Fruit fly (Drosophila melanogaster): Measurements from ENCODE around the gene Muc68E.

Gene Muc68E

DNA sequence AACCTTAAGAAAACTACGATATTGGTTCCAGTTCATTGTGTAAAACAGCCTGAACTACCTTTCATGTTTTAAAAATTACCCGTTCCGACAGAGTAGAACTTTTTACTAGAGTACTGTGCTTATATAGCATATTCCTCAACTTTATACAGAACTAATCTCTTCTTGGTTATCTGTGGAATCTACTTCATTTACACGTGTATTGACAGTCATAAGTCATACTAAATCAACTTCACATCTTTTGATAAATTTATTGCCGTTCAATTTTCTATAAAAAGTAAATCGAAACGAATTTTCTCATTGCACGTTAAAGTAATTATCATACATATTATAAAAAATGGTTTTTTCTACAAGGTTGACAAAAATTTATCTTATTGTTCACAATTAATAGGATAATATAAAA, 911 bp upstream of the Muc68E start, which contains the start of gene CG42397:
Gene CG42397 (minus strand): TSS at position 101 of the 400 bp plus-strand sequence.
- TF ChIP-seq foxo (GFP tag; optimal IDR thresholded peaks at IDR 0.05) = no peak

DNA sequence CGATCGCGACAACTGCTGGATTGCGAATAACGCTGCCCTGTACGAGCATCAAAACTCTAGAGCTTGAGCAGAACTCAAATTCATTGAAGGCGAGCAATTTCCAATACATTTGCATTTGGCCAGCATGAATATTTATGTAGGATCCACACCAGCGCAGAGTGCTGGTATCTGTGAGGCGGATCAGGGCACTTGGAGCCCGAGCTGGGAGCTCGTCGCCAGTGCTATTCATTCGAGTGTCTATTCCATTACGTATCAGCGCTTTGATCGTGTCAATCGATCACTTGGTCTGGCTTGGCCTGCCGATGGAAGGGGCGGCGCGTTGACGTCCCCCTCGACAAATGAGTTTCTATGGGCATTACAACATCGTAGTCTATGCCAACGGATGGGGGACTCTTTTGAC, 6.7 kb downstream of the Muc68E start, which contains the start of gene prc:
Gene prc (minus strand): TSS at position 28 of the 400 bp plus-strand sequence.
- TF ChIP-seq brk (GFP tag; optimal IDR thresholded peaks at IDR 0.05) (no peak), Hr78 (GFP tag; optimal IDR thresholded peaks at IDR 0.05) (no peak), jim (GFP tag; optimal IDR thresholded peaks at IDR 0.05) (no peak), Dfd (GFP tag; optimal IDR thresholded peaks at IDR 0.05) (no peak), sage (GFP tag; optimal IDR thresholded peaks at IDR 0.05) (no peak), Mio (GFP tag; optimal IDR thresholded peaks at IDR 0.05) (no peak), Hr83 (GFP tag; optimal IDR thresholded peaks at IDR 0.05; ENCODE audit: poor library complexity, severe bottlenecking) (no peak), GATAd (GFP tag; optimal IDR thresholded peaks at IDR 0.05) (no peak), CrebA (GFP tag; optimal IDR thresholded peaks at IDR 0.05; ENCODE audit: borderline replicate concordance) (no peak), br (GFP tag; optimal IDR thresholded peaks at IDR 0.05) (no peak), woc (GFP tag; optimal IDR thresholded peaks at IDR 0.05) (no peak), ey (GFP tag; optimal IDR thresholded peaks at IDR 0.05) (no peak), Hnf4 (GFP tag; optimal IDR thresholded peaks at IDR 0.05) (no peak), psq (GFP tag; optimal IDR thresholded peaks at IDR 0.05) (no peak), HLH106 (tag; optimal IDR thresholded peaks at IDR 0.05) (no peak), fru (GFP tag; optimal IDR thresholded peaks at IDR 0.05) (no peak), sv (GFP tag; optimal IDR thresholded peaks at IDR 0.05) (no peak), Rel (GFP tag; optimal IDR thresholded peaks at IDR 0.05) (no peak), Rel (tag; optimal IDR thresholded peaks at IDR 0.05) (no peak)

DNA sequence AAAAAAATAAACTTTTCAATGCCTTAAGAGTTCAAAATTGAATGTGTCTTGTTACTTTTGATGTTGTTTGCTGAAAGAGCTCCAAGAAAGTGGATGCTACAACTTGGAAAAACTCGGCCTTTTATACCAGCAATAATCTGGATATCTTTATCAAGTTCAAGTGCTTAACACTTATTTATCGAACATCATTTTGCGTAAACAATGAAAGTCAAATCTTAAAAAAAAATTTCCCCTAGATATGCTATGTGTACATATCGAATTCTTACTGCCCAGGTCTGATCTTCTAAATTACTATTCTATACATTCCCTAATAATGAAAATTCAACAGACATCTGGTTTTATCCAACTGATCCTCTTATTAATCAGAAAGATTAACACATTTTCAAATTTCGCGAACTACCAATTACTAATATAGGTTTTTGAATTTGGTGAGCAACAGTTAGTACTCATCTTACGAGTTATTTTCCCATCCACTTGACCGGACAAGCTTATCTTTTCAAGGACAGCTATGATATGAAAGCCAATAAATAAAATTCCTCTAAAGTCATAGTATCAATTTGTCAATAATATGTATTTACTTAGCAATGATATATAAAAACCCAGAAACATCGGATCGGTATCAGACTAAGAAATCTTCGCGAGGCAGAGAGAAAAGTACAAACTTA, 15.0 kb downstream of the Muc68E start, which contains the start of the genes CG11570 and CG43294:
Gene CG11570 (minus strand): TSS at position 101 of the 665 bp plus-strand sequence.
Gene CG43294 (plus strand): TSS at position 615 of the 665 bp plus-strand sequence.
- TF ChIP-seq brk (GFP tag; optimal IDR thresholded peaks at IDR 0.05) (no peak), lola (GFP tag; optimal IDR thresholded peaks at IDR 0.05) (no peak)

DNA sequence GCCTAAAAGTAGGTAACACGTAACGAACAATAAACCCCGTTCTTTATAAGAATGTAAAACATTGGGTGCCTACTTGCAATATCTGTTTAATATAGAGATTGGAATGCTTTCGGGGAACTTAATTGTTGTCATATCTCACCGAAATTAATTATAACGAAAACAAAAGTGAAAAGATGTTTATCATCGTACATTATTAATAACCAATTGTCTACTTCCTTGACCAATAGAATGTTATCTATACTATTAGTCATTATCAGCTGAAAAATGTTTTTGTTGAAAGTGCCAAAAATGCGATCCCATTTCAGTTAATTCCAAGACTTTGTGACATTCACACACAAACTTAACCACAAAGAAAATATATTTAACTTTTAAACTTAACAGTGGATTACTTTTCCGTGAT, 19.0 kb downstream of the Muc68E start, which contains the start of gene CG7248:
Gene CG7248 (plus strand): TSS at position 301 of the 400 bp plus-strand sequence.
- no peak for TF ChIP-seq Rel (GFP tag; optimal IDR thresholded peaks at IDR 0.05)
- TF ChIP-seq Rel (tag; optimal IDR thresholded peaks at IDR 0.05) = no peak
- no peak for TF ChIP-seq jim (GFP tag; optimal IDR thresholded peaks at IDR 0.05)
- TF ChIP-seq lola (GFP tag; optimal IDR thresholded peaks at IDR 0.05) = no peak
- TF ChIP-seq CrebA (GFP tag; optimal IDR thresholded peaks at IDR 0.05; ENCODE audit: borderline replicate concordance) = no peak
- no peak for TF ChIP-seq sage (GFP tag; optimal IDR thresholded peaks at IDR 0.05)
- no peak for TF ChIP-seq ey (GFP tag; optimal IDR thresholded peaks at IDR 0.05)
- TF ChIP-seq usp (GFP tag; optimal IDR thresholded peaks at IDR 0.05) = no peak
- no peak for TF ChIP-seq tai (GFP tag; optimal IDR thresholded peaks at IDR 0.05)
- TF ChIP-seq Abd-B (GFP tag; optimal IDR thresholded peaks at IDR 0.05) = no peak
- no peak for TF ChIP-seq Hr78 (GFP tag; optimal IDR thresholded peaks at IDR 0.05)

DNA sequence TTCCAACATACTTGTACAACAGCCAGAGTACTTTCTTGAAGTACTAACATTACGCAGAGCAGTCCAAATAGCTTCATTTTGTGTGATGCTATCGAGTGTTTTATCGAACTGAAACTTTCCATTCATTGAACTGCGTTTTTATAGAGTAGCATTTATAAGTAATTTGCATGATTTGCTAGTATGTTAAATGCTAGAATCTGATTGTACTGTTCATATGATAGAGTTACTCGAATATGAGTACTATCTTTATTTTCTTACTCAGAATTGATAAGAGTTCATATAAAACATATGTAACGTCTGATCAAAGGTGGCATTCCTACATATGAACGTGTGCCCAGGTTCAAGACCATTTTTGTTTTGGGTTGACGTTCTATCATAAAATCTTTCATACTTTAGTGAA, 19.6 kb downstream of the Muc68E start, which contains the start of gene obst-G:
Gene obst-G (minus strand): TSS at position 101 of the 400 bp plus-strand sequence.
- TF ChIP-seq Hnf4 (GFP tag; optimal IDR thresholded peaks at IDR 0.05) = no peak
- TF ChIP-seq Sp1 (GFP tag; optimal IDR thresholded peaks at IDR 0.05) = no peak
- TF ChIP-seq OdsH (GFP tag; optimal IDR thresholded peaks at IDR 0.05) = no peak
- TF ChIP-seq dl (GFP tag; optimal IDR thresholded peaks at IDR 0.05; ENCODE audit: insufficient read depth in 1 of 2, partially characterized antibody in 2 of 2) = no peak
- no peak for TF ChIP-seq pan (optimal IDR thresholded peaks at IDR 0.05)

DNA sequence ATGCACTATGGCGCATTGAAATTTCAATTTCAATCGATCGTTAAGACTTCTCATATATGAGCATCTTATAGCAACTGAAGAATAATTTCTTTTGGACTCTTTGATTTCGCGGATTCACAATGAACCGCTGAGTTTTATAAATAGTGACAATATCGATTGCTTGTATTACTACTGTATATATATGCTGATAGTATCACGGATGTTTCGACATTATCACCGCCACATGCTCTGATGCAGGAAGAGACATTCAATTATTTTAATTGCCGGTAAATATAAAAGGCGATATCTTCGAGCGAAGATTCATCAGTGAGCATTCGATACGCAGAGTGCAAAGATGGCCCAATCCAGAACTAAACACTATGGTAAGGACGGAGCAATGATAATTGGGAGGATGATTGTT, 23.2 kb downstream of the Muc68E start, which contains the start of gene CG17826:
Gene CG17826 (plus strand): TSS at position 301 of the 400 bp plus-strand sequence.
- TF ChIP-seq psq (GFP tag; optimal IDR thresholded peaks at IDR 0.05) (no peak), Dfd (GFP tag; optimal IDR thresholded peaks at IDR 0.05) (no peak), sv (GFP tag; optimal IDR thresholded peaks at IDR 0.05) (no peak), GATAd (GFP tag; optimal IDR thresholded peaks at IDR 0.05) (no peak), CrebA (GFP tag; optimal IDR thresholded peaks at IDR 0.05; ENCODE audit: borderline replicate concordance) (no peak), dl (GFP tag; optimal IDR thresholded peaks at IDR 0.05; ENCODE audit: insufficient read depth in 1 of 2, partially characterized antibody in 2 of 2) (no peak)

Measured in whole organism, wandering third instar larva.